Worm (Caenorhabditis elegans) whole organism, L4 larva: ENCODE results near the gene hecw-1.

Experiments used
- D1046.2 ChIP-seq: fragments of 200-800 bp; sonication (Bioruptor generic); IDR thresholded peaks from 2 replicates; pipeline ENCODE4 v1.3.6; 2022; ENCODE audit warnings: missing genetic modification characterization, missing compliant biosample characterization
- F26F4.8 ChIP-seq: fragments of 200-800 bp; sonication (Bioruptor generic); conservative IDR thresholded peaks from 2 replicates; pipeline ENCODE4 v1.3.6; 2022; ENCODE audit warnings: missing genetic modification characterization, missing compliant biosample characterization
- F49E8.2 ChIP-seq: sonication (generic microtip); optimal IDR thresholded peaks from 2 replicates; lab custom pipeline; 2016; ENCODE audit warnings: missing compliant biosample characterization, mild to moderate bottlenecking, missing genetic modification characterization, borderline replicate concordance
- T20F7.1 ChIP-seq: fragments of 200-800 bp; sonication (Bioruptor generic); optimal IDR thresholded peaks from 2 replicates; lab custom pipeline; 2018; ENCODE audit warnings: mild to moderate bottlenecking, missing genetic modification characterization, missing compliant biosample characterization
- Y105C5A.15 ChIP-seq: fragments of 200-800 bp; sonication (Bioruptor generic); IDR thresholded peaks from 2 replicates; pipeline ENCODE4 v1.3.6; 2022; ENCODE audit warnings: missing genetic modification characterization, missing compliant biosample characterization
- ZK337.2 ChIP-seq: fragments of 200-800 bp; sonication (Bioruptor generic); IDR thresholded peaks from 2 replicates; pipeline ENCODE4 v1.3.6; 2022; ENCODE audit warnings: missing genetic modification reagents, missing genetic modification characterization, missing compliant biosample characterization
- ZK546.5 ChIP-seq, 2 experiments: sonication (generic microtip); optimal IDR thresholded peaks; 2 replicates each; lab custom pipeline; 2017; ENCODE audit warnings: missing biosample characterization in 2 of 2, missing genetic modification characterization in 2 of 2
- aly-2 ChIP-seq: sonication (generic microtip); optimal IDR thresholded peaks from 2 replicates; lab custom pipeline; 2018; ENCODE audit warnings: missing biosample characterization, missing genetic modification characterization
- ceh-32 ChIP-seq: sonication (generic microtip); optimal IDR thresholded peaks from 2 replicates; lab custom pipeline; 2016; ENCODE audit warnings: mild to moderate bottlenecking, missing genetic modification characterization, missing compliant biosample characterization; ENCODE audit not compliant: poor library complexity
- ceh-44 ChIP-seq: fragments of 200-800 bp; sonication (Bioruptor generic); IDR thresholded peaks from 2 replicates; pipeline ENCODE4 v1.3.6; 2022; ENCODE audit warnings: missing genetic modification reagents, missing genetic modification characterization, missing compliant biosample characterization
- ceh-82 ChIP-seq: sonication (generic microtip); optimal IDR thresholded peaks from 2 replicates; lab custom pipeline; 2017; ENCODE audit warnings: missing biosample characterization, missing genetic modification characterization
- cey-2 ChIP-seq: sonication (generic microtip); optimal IDR thresholded peaks from 3 replicates; lab custom pipeline; 2017; ENCODE audit warnings: missing genetic modification characterization, mild to moderate bottlenecking, missing compliant biosample characterization, antibody characterized with exemption, borderline replicate concordance; ENCODE audit not compliant: insufficient read depth
- ctbp-1 ChIP-seq: fragments of 200-800 bp; sonication (Bioruptor generic); IDR thresholded peaks from 2 replicates; pipeline ENCODE4 v1.3.6; 2022; ENCODE audit warnings: missing genetic modification reagents, missing genetic modification characterization, missing compliant biosample characterization
- daf-19 ChIP-seq: fragments of 200-800 bp; sonication (Bioruptor generic); conservative IDR thresholded peaks from 2 replicates; pipeline ENCODE4 v1.3.6; 2022; ENCODE audit warnings: missing genetic modification characterization, missing compliant biosample characterization
- daf-8 ChIP-seq: fragments of 200-800 bp; sonication (Bioruptor generic); IDR thresholded peaks from 2 replicates; pipeline ENCODE4 v1.3.6; 2022; ENCODE audit warnings: missing genetic modification characterization, missing compliant biosample characterization
- dmd-9 ChIP-seq: fragments of 200-800 bp; sonication (Bioruptor generic); IDR thresholded peaks from 2 replicates; pipeline ENCODE4 v1.3.6; 2022; ENCODE audit warnings: missing genetic modification reagents, missing genetic modification characterization, missing compliant biosample characterization
- dve-1 ChIP-seq: sonication (generic microtip); optimal IDR thresholded peaks from 2 replicates; lab custom pipeline; 2017; ENCODE audit warnings: antibody characterized with exemption, mild to moderate bottlenecking, missing genetic modification characterization, missing compliant biosample characterization; ENCODE audit not compliant: insufficient read depth
- fos-1 ChIP-seq: fragments of 150-350 bp; optimal IDR thresholded peaks from 2 replicates; lab custom pipeline; 2014; ENCODE audit warnings: missing biosample characterization, missing genetic modification characterization
- hif-1 ChIP-seq, 2 experiments: sonication (generic microtip); optimal IDR thresholded peaks; 2 replicates each; lab custom pipeline; 2016 to 2017; ENCODE audit warnings: missing compliant biosample characterization in 2 of 2, missing genetic modification characterization in 2 of 2, missing genetic modification reagents in 2 of 2, missing genotype in 2 of 2, mild to moderate bottlenecking in 1 of 2
- hlh-30 ChIP-seq: sonication (generic microtip); optimal IDR thresholded peaks from 2 replicates; lab custom pipeline; 2017; ENCODE audit warnings: antibody characterized with exemption, mild to moderate bottlenecking, missing genetic modification characterization, missing compliant biosample characterization; ENCODE audit not compliant: insufficient read depth
- lin-29 ChIP-seq: fragments of 200-800 bp; sonication (Bioruptor generic); IDR thresholded peaks from 2 replicates; pipeline ENCODE4 v1.3.6; 2022; ENCODE audit warnings: missing genetic modification reagents, missing genetic modification characterization, missing compliant biosample characterization
- lsy-2 ChIP-seq, 2 experiments: fragments of 150-350 bp in 1 of 2; sonication (generic microtip) in 1 of 2; optimal IDR thresholded peaks; 2 replicates each; lab custom pipeline; 2014 to 2017; ENCODE audit warnings: missing biosample characterization in 2 of 2, missing genetic modification characterization in 2 of 2
- madf-9 ChIP-seq: fragments of 200-800 bp; sonication (Bioruptor generic); conservative IDR thresholded peaks from 2 replicates; pipeline ENCODE4 v1.3.6; 2022; ENCODE audit warnings: missing genetic modification reagents, missing genetic modification characterization, missing compliant biosample characterization
- mes-2 ChIP-seq: sonication (generic microtip); optimal IDR thresholded peaks from 2 replicates; lab custom pipeline; 2016; ENCODE audit warnings: missing genotype, mild to moderate bottlenecking, missing genetic modification characterization, missing compliant biosample characterization; ENCODE audit not compliant: poor library complexity, severe bottlenecking
- nhr-102 ChIP-seq: sonication (generic microtip); optimal IDR thresholded peaks from 2 replicates; lab custom pipeline; 2016; ENCODE audit warnings: mild to moderate bottlenecking, missing genetic modification characterization, moderate library complexity, missing compliant biosample characterization
- nhr-111 ChIP-seq: fragments of 200-800 bp; sonication (Bioruptor generic); optimal IDR thresholded peaks from 2 replicates; lab custom pipeline; 2018; ENCODE audit warnings: mild to moderate bottlenecking, missing genetic modification characterization, missing compliant biosample characterization
- nhr-42 ChIP-seq: fragments of 200-800 bp; sonication (Bioruptor generic); IDR thresholded peaks from 2 replicates; pipeline ENCODE4 v1.3.6; 2022; ENCODE audit warnings: missing genetic modification characterization, missing compliant biosample characterization
- nhr-48 ChIP-seq: sonication (generic microtip); optimal IDR thresholded peaks from 2 replicates; lab custom pipeline; 2016; ENCODE audit warnings: mild to moderate bottlenecking, missing genetic modification characterization, missing compliant biosample characterization
- pha-4 ChIP-seq, 2 experiments: fragments of 150-350 bp in 1 of 2; fragments of 200-800 bp in 1 of 2; sonication (Bioruptor generic) in 1 of 2; IDR thresholded peaks in 1 of 2; optimal IDR thresholded peaks in 1 of 2; 2 replicates each; pipeline versions ENCODE4 v1.3.6 to Lab custom; 2014 to 2022; ENCODE audit warnings: missing genetic modification characterization in 2 of 2, missing genetic modification reagents in 2 of 2, missing biosample characterization in 1 of 2, missing compliant biosample characterization in 1 of 2
- php-3 ChIP-seq: fragments of 200-800 bp; sonication (Bioruptor generic); IDR thresholded peaks from 2 replicates; pipeline ENCODE4 v1.3.6; 2022; ENCODE audit warnings: missing genetic modification reagents, missing genetic modification characterization, missing compliant biosample characterization
- pqm-1 ChIP-seq: sonication (generic microtip); optimal IDR thresholded peaks from 2 replicates; lab custom pipeline; 2017; ENCODE audit warnings: missing biosample characterization, missing genetic modification characterization
- rbr-2 ChIP-seq: sonication (generic microtip); optimal IDR thresholded peaks from 2 replicates; lab custom pipeline; 2016; ENCODE audit warnings: missing genotype, missing genetic modification characterization, missing compliant biosample characterization
- saeg-2 ChIP-seq: fragments of 200-800 bp; sonication (Bioruptor generic); IDR thresholded peaks from 2 replicates; pipeline ENCODE4 v1.3.6; 2022; ENCODE audit warnings: missing genetic modification reagents, missing genetic modification characterization, missing compliant biosample characterization
- sdz-12 ChIP-seq: fragments of 200-800 bp; sonication (Bioruptor generic); optimal IDR thresholded peaks from 2 replicates; lab custom pipeline; 2018; ENCODE audit warnings: mild to moderate bottlenecking, missing genetic modification characterization, missing compliant biosample characterization
- set-16 ChIP-seq: fragments of 200-800 bp; sonication (Bioruptor generic); IDR thresholded peaks from 2 replicates; pipeline ENCODE4 v1.3.6; 2022; ENCODE audit warnings: missing genetic modification reagents, missing genetic modification characterization, missing compliant biosample characterization
- spr-3 ChIP-seq: fragments of 200-800 bp; sonication (Bioruptor generic); optimal IDR thresholded peaks from 2 replicates; lab custom pipeline; 2018; ENCODE audit warnings: mild to moderate bottlenecking, missing genetic modification characterization, missing compliant biosample characterization
- tra-1 ChIP-seq: fragments of 200-800 bp; sonication (Bioruptor generic); IDR thresholded peaks from 2 replicates; pipeline ENCODE4 v1.3.6; 2022; ENCODE audit warnings: missing genetic modification reagents, missing genetic modification characterization, missing compliant biosample characterization
- unc-39 ChIP-seq: sonication (generic microtip); optimal IDR thresholded peaks from 2 replicates; lab custom pipeline; 2017; ENCODE audit warnings: missing biosample characterization, missing genetic modification characterization
- zfp-3 ChIP-seq: fragments of 200-800 bp; sonication (Bioruptor generic); conservative IDR thresholded peaks from 2 replicates; pipeline ENCODE4 v1.3.6; 2022; ENCODE audit warnings: missing genetic modification reagents, missing genetic modification characterization, missing compliant biosample characterization
- zip-11 ChIP-seq: fragments of 200-800 bp; sonication (Bioruptor generic); IDR thresholded peaks from 2 replicates; pipeline ENCODE4 v1.3.6; 2022; ENCODE audit warnings: missing genetic modification characterization, missing compliant biosample characterization
- ztf-11 ChIP-seq: fragments of 150-350 bp; optimal IDR thresholded peaks from 2 replicates; lab custom pipeline; 2014; ENCODE audit warnings: missing biosample characterization, missing genetic modification characterization

hecw-1 gene

ce11 chrIII:3426741-3427140, 37.0 kb upstream of the hecw-1 start (continued):
- TF ChIP-seq ceh-44 (GFP tag; lab: Robert Waterston, UW), result no peak
- no peak for TF ChIP-seq unc-39
- TF ChIP-seq cey-2 (tag; lab: Kevin White, UChicago), result no peak
- no peak for TF ChIP-seq ceh-82 (tag; lab: Kevin White, UChicago)
- no peak for TF ChIP-seq nhr-48 (tag; lab: Kevin White, UChicago)
- no peak for TF ChIP-seq daf-8 (GFP tag; lab: Robert Waterston, UW)
- TF ChIP-seq ZK337.2 (GFP tag; lab: Robert Waterston, UW), result 0 out of 2 replicates have a peak, but pooled peaks have one; percentile 36
- no peak for TF ChIP-seq fos-1 (tag; lab: Kevin White, UChicago)
- no peak for TF ChIP-seq D1046.2 (GFP tag; lab: Robert Waterston, UW)
- no peak for TF ChIP-seq zip-11 (GFP tag; lab: Robert Waterston, UW)
- no peak for TF ChIP-seq ceh-32
- TF ChIP-seq dmd-9, result no peak
- no peak for TF ChIP-seq spr-3 (GFP tag; lab: Kevin White, UChicago)
- no peak for TF ChIP-seq nhr-111 (GFP tag; lab: Kevin White, UChicago)
- no peak for TF ChIP-seq sdz-12
- TF ChIP-seq madf-9 (GFP tag; lab: Robert Waterston, UW), result no peak
- TF ChIP-seq F26F4.8 (GFP tag; lab: Robert Waterston, UW), result no peak
- TF ChIP-seq ZK546.5 (tag; optimal IDR thresholded peaks at IDR 0.05; lab: Kevin White, UChicago), result no peak
- no peak for TF ChIP-seq rbr-2 (tag; lab: Kevin White, UChicago)

ce11 chrIII:3425438-3425837, 35.7 kb upstream of the hecw-1 start, which contains the start of gene metl-18:
Gene metl-18 (plus strand): TSS chrIII:3425738.
- no peak for TF ChIP-seq nhr-48 (tag; lab: Kevin White, UChicago)
- no peak for TF ChIP-seq php-3 (GFP tag; lab: Robert Waterston, UW)
- TF ChIP-seq T20F7.1 (GFP tag; lab: Kevin White, UChicago), result no peak
- no peak for TF ChIP-seq daf-19
- no peak for TF ChIP-seq dve-1 (tag; lab: Kevin White, UChicago)
- TF ChIP-seq dmd-9, result no peak
- TF ChIP-seq nhr-102 (tag; lab: Kevin White, UChicago), result no peak
- no peak for TF ChIP-seq tra-1 (GFP tag; lab: Robert Waterston, UW)
- TF ChIP-seq nhr-42 (GFP tag; lab: Robert Waterston, UW), result no peak
- TF ChIP-seq zfp-3 (GFP tag; lab: Robert Waterston, UW), result no peak
- TF ChIP-seq lin-29, result no peak
- TF ChIP-seq set-16, result no peak
- TF ChIP-seq aly-2, result no peak
- TF ChIP-seq saeg-2 (GFP tag; lab: Robert Waterston, UW), result no peak
- no peak for TF ChIP-seq hlh-30 (tag; lab: Kevin White, UChicago)
- no peak for TF ChIP-seq daf-8 (GFP tag; lab: Robert Waterston, UW)
- TF ChIP-seq F49E8.2 (tag; lab: Kevin White, UChicago), result no peak
- TF ChIP-seq rbr-2 (tag; lab: Kevin White, UChicago), result no peak
- no peak for TF ChIP-seq Y105C5A.15 (GFP tag; lab: Robert Waterston, UW)
- no peak for TF ChIP-seq pqm-1 (tag; lab: Kevin White, UChicago)
- TF ChIP-seq, all 104 proteins: peak for 0

- TF ChIP-seq mes-2 (tag; lab: Kevin White, UChicago), result peak; percentile 42
- no peak for TF ChIP-seq fos-1 (tag; lab: Kevin White, UChicago)
- no peak for TF ChIP-seq lsy-2 (tag; optimal IDR thresholded peaks at IDR 0.05; lab: Kevin White, UChicago)
- no peak for TF ChIP-seq hif-1 (tag; optimal IDR thresholded peaks at IDR 0.05; lab: Kevin White, UChicago)
- no peak for TF ChIP-seq ctbp-1
- TF ChIP-seq ztf-11 (tag; lab: Kevin White, UChicago), result no peak
- no peak for TF ChIP-seq daf-8 (GFP tag; lab: Robert Waterston, UW)
- no peak for TF ChIP-seq pha-4 (GFP tag; IDR thresholded peaks at IDR 0.05; lab: Robert Waterston, UW)
- no peak for TF ChIP-seq pha-4 (tag; optimal IDR thresholded peaks at IDR 0.05; lab: Kevin White, UChicago)
- TF ChIP-seq set-16, result no peak
Measured at ce11 chrIII:3423924-3424323, 34.2 kb upstream of the hecw-1 start.
